Fruit fly (Drosophila melanogaster): ENCODE results near the gene CG9016.

DNA sequence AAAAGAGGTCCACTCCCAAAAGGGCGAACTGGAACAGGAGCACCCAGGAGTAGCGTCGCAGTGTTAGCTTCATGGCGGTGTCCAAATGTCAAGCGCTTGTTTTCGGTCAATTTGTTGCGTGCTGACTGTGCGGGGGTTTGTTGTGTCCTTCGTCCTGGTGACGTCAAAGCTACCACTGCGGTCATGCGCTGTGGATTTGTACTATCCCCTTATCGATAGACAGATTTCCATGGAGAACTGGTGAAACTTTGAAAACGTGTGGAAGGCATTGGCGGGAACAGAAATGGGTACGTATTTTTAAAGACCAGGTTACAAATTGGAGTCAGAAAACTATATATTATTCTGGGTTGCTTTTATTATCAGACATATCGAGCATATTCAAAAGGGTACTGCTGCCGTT is 32.7 kb upstream of the CG9016 start, which contains the start of gene CG13999:
- TF ChIP-seq CG12104 (GFP tag; optimal IDR thresholded peaks at IDR 0.05) (no peak), Six4 (GFP tag; optimal IDR thresholded peaks at IDR 0.05) (no peak), nerfin-2 (GFP tag; IDR thresholded peaks at IDR 0.05; ENCODE audit: partially characterized antibody) (no peak), Chrac-16 (GFP tag; optimal IDR thresholded peaks at IDR 0.05) (no peak), eyg (GFP tag; optimal IDR thresholded peaks at IDR 0.05) (no peak), luna (GFP tag; optimal IDR thresholded peaks at IDR 0.05) (no peak), gsb-n (tag; optimal IDR thresholded peaks at IDR 0.05) (no peak), CG18011 (GFP tag; optimal IDR thresholded peaks at IDR 0.05) (no peak), CG1529 (GFP tag; optimal IDR thresholded peaks at IDR 0.05) (no peak), CG31224 (GFP tag; IDR thresholded peaks at IDR 0.05) (no peak), da (GFP tag; optimal IDR thresholded peaks at IDR 0.05) (no peak), CG10321 (GFP tag; IDR thresholded peaks at IDR 0.05) (no peak), CG4404 (GFP tag; IDR thresholded peaks at IDR 0.05) (no peak), Dp (GFP tag; optimal IDR thresholded peaks at IDR 0.05) (peak; percentile 30)

All from whole organism, embryonic.